Worm (Caenorhabditis elegans): Measurements from ENCODE around the gene madf-5.

DNA sequence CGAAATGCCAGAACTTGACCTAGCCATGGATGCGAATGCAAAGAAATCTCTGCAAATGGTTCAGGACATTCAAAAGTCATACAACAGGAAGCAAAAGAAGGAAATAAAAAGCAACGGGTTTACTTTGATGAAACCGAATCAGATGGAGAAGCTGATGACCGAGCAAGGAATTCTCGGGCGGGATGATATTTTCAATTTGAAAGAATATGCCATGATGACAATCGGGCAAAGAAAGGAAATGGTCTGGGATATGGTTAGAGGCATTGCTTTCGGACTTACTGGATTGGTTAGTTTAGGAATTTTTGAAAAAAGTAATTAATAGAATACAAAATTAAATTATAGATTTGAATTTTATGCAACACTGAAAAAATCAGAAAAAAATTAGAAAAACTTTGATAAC, 47.3 kb downstream of the madf-5 start:
- TF ChIP-seq ref-1 (GFP tag; conservative IDR thresholded peaks at IDR 0.05) (no peak), klf-2 (GFP tag; conservative IDR thresholded peaks at IDR 0.05) (no peak)

Measured in whole organism, midembryonic.